Worm (Caenorhabditis elegans) whole organism, young adult: ENCODE measurements around the gene Y57A10B.6.

Experiments
- B0336.3 ChIP-seq: fragments of 200-800 bp; sonication (Bioruptor generic); IDR thresholded peaks from 2 replicates; pipeline ENCODE4 v1.3.6; 2022; ENCODE audit warnings: missing genetic modification characterization, missing compliant biosample characterization
- C06A6.2 ChIP-seq: fragments of 200-800 bp; sonication (Bioruptor generic); conservative IDR thresholded peaks from 2 replicates; pipeline ENCODE4 v1.3.6; 2022; ENCODE audit warnings: missing genetic modification characterization, missing compliant biosample characterization
- D2030.7 ChIP-seq: fragments of 200-800 bp; sonication (Bioruptor generic); IDR thresholded peaks from 2 replicates; pipeline ENCODE4 v1.3.6; 2022; ENCODE audit warnings: missing genetic modification reagents, missing genetic modification characterization, missing compliant biosample characterization
- F10E7.11 ChIP-seq: sonication (generic microtip); optimal IDR thresholded peaks from 2 replicates; lab custom pipeline; 2017; ENCODE audit warnings: mild to moderate bottlenecking, missing genetic modification characterization, moderate library complexity, missing compliant biosample characterization
- F23B12.7 ChIP-seq: sonication (generic microtip); optimal IDR thresholded peaks from 2 replicates; lab custom pipeline; 2017; ENCODE audit warnings: missing genetic modification characterization, mild to moderate bottlenecking, missing compliant biosample characterization, antibody characterized with exemption, moderate library complexity; ENCODE audit not compliant: insufficient read depth
- F49E8.2 ChIP-seq: sonication (generic microtip); optimal IDR thresholded peaks from 3 replicates; lab custom pipeline; 2017; ENCODE audit warnings: missing genetic modification characterization, mild to moderate bottlenecking, missing compliant biosample characterization, antibody characterized with exemption, moderate library complexity; ENCODE audit not compliant: insufficient read depth
- T26A5.8 ChIP-seq: sonication (generic microtip); optimal IDR thresholded peaks from 2 replicates; lab custom pipeline; 2016; ENCODE audit warnings: missing genetic modification characterization, missing compliant biosample characterization
- Y79H2A.3 ChIP-seq: fragments of 200-800 bp; sonication (Bioruptor generic); conservative IDR thresholded peaks from 2 replicates; pipeline ENCODE4 v1.3.6; 2022; ENCODE audit warnings: missing genetic modification reagents, missing genetic modification characterization, missing compliant biosample characterization
- akir-1 ChIP-seq: fragments of 200-800 bp; sonication (Bioruptor generic); optimal IDR thresholded peaks from 2 replicates; lab custom pipeline; 2018; ENCODE audit warnings: mild to moderate bottlenecking, missing genetic modification characterization, moderate library complexity, missing compliant biosample characterization
- attf-6 ChIP-seq: fragments of 200-800 bp; sonication (Bioruptor generic); IDR thresholded peaks from 2 replicates; pipeline ENCODE4 v1.3.6; 2022; ENCODE audit warnings: missing genetic modification reagents, missing genetic modification characterization, missing compliant biosample characterization
- cebp-1 ChIP-seq, 2 experiments: fragments of 200-800 bp in 1 of 2; sonication (Bioruptor generic) in 1 of 2; sonication (generic microtip) in 1 of 2; IDR thresholded peaks in 1 of 2; optimal IDR thresholded peaks in 1 of 2; 2 replicates each; pipeline versions ENCODE4 v1.3.6 to Lab custom; 2017 to 2022; ENCODE audit warnings: missing compliant biosample characterization in 2 of 2, missing genetic modification characterization in 2 of 2, mild to moderate bottlenecking in 1 of 2, missing genetic modification reagents in 1 of 2, moderate library complexity in 1 of 2
- ceh-40 ChIP-seq: fragments of 200-800 bp; sonication (Bioruptor generic); IDR thresholded peaks from 2 replicates; pipeline ENCODE4 v1.3.6; 2022; ENCODE audit warnings: missing genetic modification characterization, missing compliant biosample characterization
- ceh-58 ChIP-seq: fragments of 200-800 bp; sonication (Bioruptor generic); IDR thresholded peaks from 2 replicates; pipeline ENCODE4 v1.3.6; 2022; ENCODE audit warnings: missing genetic modification characterization, missing compliant biosample characterization
- dpff-1 ChIP-seq: sonication (generic microtip); optimal IDR thresholded peaks from 2 replicates; lab custom pipeline; 2017; ENCODE audit warnings: mild to moderate bottlenecking, missing genetic modification characterization, missing compliant biosample characterization
- egrh-3 ChIP-seq: fragments of 200-800 bp; sonication (Bioruptor generic); IDR thresholded peaks from 2 replicates; pipeline ENCODE4 v1.3.6; 2022; ENCODE audit warnings: missing genetic modification reagents, missing genetic modification characterization, missing compliant biosample characterization
- gei-17 ChIP-seq: fragments of 200-800 bp; sonication (Bioruptor generic); optimal IDR thresholded peaks from 2 replicates; lab custom pipeline; 2018; ENCODE audit warnings: mild to moderate bottlenecking, missing genetic modification characterization, missing compliant biosample characterization
- hmg-1.2 ChIP-seq: fragments of 200-800 bp; sonication (Bioruptor generic); IDR thresholded peaks from 2 replicates; pipeline ENCODE4 v1.3.6; 2022; ENCODE audit warnings: missing genetic modification reagents, missing genetic modification characterization, missing compliant biosample characterization
- hsf-1 ChIP-seq: fragments of 200-800 bp; sonication (Bioruptor generic); IDR thresholded peaks from 2 replicates; pipeline ENCODE4 v1.3.6; 2022; ENCODE audit warnings: missing genetic modification reagents, missing genetic modification characterization, missing compliant biosample characterization
- let-607 ChIP-seq, 2 experiments: fragments of 200-800 bp in 1 of 2; sonication (Bioruptor generic) in 1 of 2; sonication (generic microtip) in 1 of 2; optimal IDR thresholded peaks; 2 replicates each; lab custom pipeline; 2016 to 2018; ENCODE audit warnings: mild to moderate bottlenecking in 2 of 2, missing compliant biosample characterization in 2 of 2, missing genetic modification characterization in 2 of 2, moderate library complexity in 2 of 2, missing genotype in 1 of 2
- lin-54 ChIP-seq: fragments of 200-800 bp; sonication (Bioruptor generic); optimal IDR thresholded peaks from 2 replicates; lab custom pipeline; 2018; ENCODE audit warnings: mild to moderate bottlenecking, missing genetic modification characterization, missing compliant biosample characterization
- lsl-1 ChIP-seq: fragments of 200-800 bp; sonication (Bioruptor generic); optimal IDR thresholded peaks from 2 replicates; lab custom pipeline; 2018; ENCODE audit warnings: mild to moderate bottlenecking, missing genetic modification characterization, moderate library complexity, missing compliant biosample characterization
- madf-6 ChIP-seq: fragments of 200-800 bp; sonication (Bioruptor generic); IDR thresholded peaks from 2 replicates; pipeline ENCODE4 v1.3.6; 2022; ENCODE audit warnings: missing genetic modification reagents, missing genetic modification characterization, missing compliant biosample characterization
- mcd-1 ChIP-seq: fragments of 200-800 bp; sonication (Bioruptor generic); IDR thresholded peaks from 2 replicates; pipeline ENCODE4 v1.3.6; 2022; ENCODE audit warnings: missing genetic modification reagents, missing genetic modification characterization, missing compliant biosample characterization
- mel-28 ChIP-seq: sonication (generic microtip); optimal IDR thresholded peaks from 2 replicates; lab custom pipeline; 2016; ENCODE audit warnings: borderline replicate concordance, mild to moderate bottlenecking, missing genetic modification characterization, missing compliant biosample characterization
- nfya-1 ChIP-seq: sonication (generic microtip); optimal IDR thresholded peaks from 2 replicates; lab custom pipeline; 2017; ENCODE audit warnings: antibody characterized with exemption, missing compliant biosample characterization, missing genetic modification characterization, borderline replicate concordance; ENCODE audit not compliant: insufficient read depth
- nfya-2 ChIP-seq: fragments of 200-800 bp; sonication (Bioruptor generic); IDR thresholded peaks from 2 replicates; pipeline ENCODE4 v1.3.6; 2022; ENCODE audit warnings: missing genetic modification reagents, missing genetic modification characterization, missing compliant biosample characterization
- nhr-179 ChIP-seq: sonication (generic microtip); optimal IDR thresholded peaks from 2 replicates; lab custom pipeline; 2016; ENCODE audit warnings: mild to moderate bottlenecking, missing genetic modification characterization, missing compliant biosample characterization
- pbrm-1 ChIP-seq: fragments of 200-800 bp; sonication (Bioruptor generic); IDR thresholded peaks from 2 replicates; pipeline ENCODE4 v1.3.6; 2022; ENCODE audit warnings: missing genetic modification reagents, missing genetic modification characterization, missing compliant biosample characterization
- sdz-38 ChIP-seq: sonication (generic microtip); optimal IDR thresholded peaks from 2 replicates; lab custom pipeline; 2016; ENCODE audit warnings: missing genotype, missing genetic modification characterization, missing compliant biosample characterization
- snpc-1.1 ChIP-seq: sonication (generic microtip); optimal IDR thresholded peaks from 2 replicates; lab custom pipeline; 2017; ENCODE audit warnings: missing genetic modification characterization, mild to moderate bottlenecking, missing compliant biosample characterization, antibody characterized with exemption, moderate library complexity, missing genotype, missing genetic modification reagents; ENCODE audit not compliant: insufficient read depth
- snpc-4 ChIP-seq, 5 experiments: fragments of 150-350 bp in 1 of 5; sonication (generic microtip) in 4 of 5; optimal IDR thresholded peaks; 2 replicates each; lab custom pipeline; 2014 to 2018; ENCODE audit warnings: missing genetic modification characterization in 5 of 5, missing biosample characterization in 3 of 5, antibody characterized with exemption in 2 of 5, mild to moderate bottlenecking in 2 of 5, missing compliant biosample characterization in 2 of 5, missing genotype in 2 of 5, moderate library complexity in 2 of 5, missing genetic modification reagents in 1 of 5
- somi-1 ChIP-seq: fragments of 200-800 bp; sonication (Bioruptor generic); optimal IDR thresholded peaks from 2 replicates; lab custom pipeline; 2018; ENCODE audit warnings: mild to moderate bottlenecking, missing genetic modification characterization, missing compliant biosample characterization
- sptf-2 ChIP-seq: fragments of 200-800 bp; sonication (Bioruptor generic); optimal IDR thresholded peaks from 2 replicates; lab custom pipeline; 2018; ENCODE audit warnings: mild to moderate bottlenecking, missing genetic modification characterization, missing compliant biosample characterization
- zfh-2 ChIP-seq: fragments of 200-800 bp; sonication (Bioruptor generic); conservative IDR thresholded peaks from 2 replicates; pipeline ENCODE4 v1.3.6; 2022; ENCODE audit warnings: missing genetic modification reagents, missing genetic modification characterization, missing compliant biosample characterization
- ztf-18 ChIP-seq: sonication (generic microtip); optimal IDR thresholded peaks from 2 replicates; lab custom pipeline; 2016; ENCODE audit warnings: missing genotype, mild to moderate bottlenecking, missing genetic modification characterization, missing compliant biosample characterization
- ztf-25 ChIP-seq: fragments of 200-800 bp; sonication (Bioruptor generic); IDR thresholded peaks from 2 replicates; pipeline ENCODE4 v1.3.6; 2022; ENCODE audit warnings: missing genetic modification reagents, missing genetic modification characterization, missing compliant biosample characterization
- ztf-28 ChIP-seq: fragments of 200-800 bp; sonication (Bioruptor generic); IDR thresholded peaks from 2 replicates; pipeline ENCODE4 v1.3.6; 2022; ENCODE audit warnings: missing genetic modification reagents, missing genetic modification characterization, missing compliant biosample characterization
- ztf-6 ChIP-seq: fragments of 200-800 bp; sonication (Bioruptor generic); IDR thresholded peaks from 2 replicates; pipeline ENCODE4 v1.3.6; 2022; ENCODE audit warnings: missing genetic modification reagents, missing genetic modification characterization, missing compliant biosample characterization

Y57A10B.6 gene

ce11 chrII:12362262-12362661 is 27.6 kb upstream of the Y57A10B.6 start (continued):
- TF ChIP-seq nfya-1 (tag; lab: Kevin White, UChicago) (no peak), ceh-58 (GFP tag; lab: Robert Waterston, UW) (no peak), sdz-38 (tag; lab: Kevin White, UChicago) (no peak), D2030.7 (GFP tag; lab: Robert Waterston, UW) (peak; percentile 67)

DNA sequence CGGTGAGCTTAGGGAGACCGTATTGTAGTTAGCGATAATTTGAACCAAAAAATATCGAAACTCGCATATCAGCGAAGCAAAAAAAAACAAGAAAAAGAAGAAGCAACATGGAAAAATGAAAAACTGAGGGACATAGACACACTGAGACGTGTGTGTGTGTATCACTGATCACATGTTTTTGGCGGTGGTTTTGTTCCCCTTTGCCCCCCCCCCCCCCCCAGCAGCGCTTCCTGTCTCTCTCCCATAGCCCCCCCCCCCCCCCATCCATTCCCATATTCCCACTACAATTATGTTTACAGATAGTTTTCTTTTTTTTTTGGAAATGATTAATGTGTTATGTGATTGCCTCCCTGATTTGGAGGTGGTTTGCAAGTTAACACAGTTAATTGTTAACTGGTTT is 20.7 kb upstream of the Y57A10B.6 start:
- TF ChIP-seq ztf-28 (GFP tag; lab: Robert Waterston, UW) = no peak
- no peak for TF ChIP-seq cebp-1 (GFP tag; IDR thresholded peaks at IDR 0.05; lab: Robert Waterston, UW)
- TF ChIP-seq cebp-1 (tag; optimal IDR thresholded peaks at IDR 0.05; lab: Kevin White, UChicago) = peak; percentile 9
- peak; percentile 55; the same call in 1 of the 2 replicates for TF ChIP-seq egrh-3 (GFP tag; lab: Robert Waterston, UW)
- TF ChIP-seq attf-6 (GFP tag; lab: Robert Waterston, UW) = no peak
- TF ChIP-seq zfh-2 = peak; percentile 94

- no peak for TF ChIP-seq C06A6.2 (GFP tag; lab: Robert Waterston, UW)
- TF ChIP-seq F49E8.2 (tag; lab: Kevin White, UChicago) = no peak
- TF ChIP-seq let-607 (tag; optimal IDR thresholded peaks at IDR 0.05; lab: Kevin White, UChicago) = no peak
- TF ChIP-seq mel-28 (tag; lab: Kevin White, UChicago) = no peak
- TF ChIP-seq somi-1 (GFP tag; lab: Kevin White, UChicago) = no peak
- TF ChIP-seq madf-6 (GFP tag; lab: Robert Waterston, UW) = no peak
- no peak for TF ChIP-seq akir-1 (GFP tag; lab: Kevin White, UChicago)
- TF ChIP-seq lin-54 = no peak
- no peak for TF ChIP-seq snpc-1.1 (tag; lab: Kevin White, UChicago)
- no peak for TF ChIP-seq ztf-6 (GFP tag; lab: Robert Waterston, UW)
- TF ChIP-seq hmg-1.2 = no peak
- TF ChIP-seq F10E7.11 (tag; lab: Kevin White, UChicago) = no peak
- no peak for TF ChIP-seq lsl-1 (GFP tag; lab: Kevin White, UChicago)
- TF ChIP-seq ztf-18 (tag; lab: Kevin White, UChicago) = no peak
- no peak for TF ChIP-seq ztf-28 (GFP tag; lab: Robert Waterston, UW)
- TF ChIP-seq snpc-4 (GFP tag; optimal IDR thresholded peaks at IDR 0.05; lab: Kevin White, UChicago) = no peak
- TF ChIP-seq snpc-4 (tag; optimal IDR thresholded peaks at IDR 0.05; lab: Kevin White, UChicago) = no peak
- no peak for TF ChIP-seq zfh-2
These were observed 16.0 kb upstream of the Y57A10B.6 start for ce11 chrII:12373921-12374320.

DNA sequence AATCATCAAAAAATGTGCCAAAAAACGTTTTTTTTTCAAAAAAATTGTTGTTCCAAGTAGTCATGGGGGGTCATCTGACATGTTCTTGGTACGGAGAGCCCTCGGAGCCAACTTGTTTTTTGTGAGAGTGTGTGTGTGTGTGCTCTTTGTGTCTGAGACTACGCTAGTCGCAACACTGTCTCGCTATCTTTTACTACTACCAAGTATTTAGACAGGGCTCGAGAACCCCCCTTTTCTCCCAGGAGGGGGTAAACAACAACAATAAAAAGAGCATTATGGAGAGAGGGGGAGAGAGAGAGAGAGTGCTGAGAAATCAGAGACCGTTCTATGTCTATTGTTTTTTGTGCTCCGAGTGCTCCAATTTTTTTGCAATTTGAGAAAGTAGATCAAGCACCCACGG is 11.1 kb upstream of the Y57A10B.6 start:
- TF ChIP-seq ceh-40 = no peak

DNA sequence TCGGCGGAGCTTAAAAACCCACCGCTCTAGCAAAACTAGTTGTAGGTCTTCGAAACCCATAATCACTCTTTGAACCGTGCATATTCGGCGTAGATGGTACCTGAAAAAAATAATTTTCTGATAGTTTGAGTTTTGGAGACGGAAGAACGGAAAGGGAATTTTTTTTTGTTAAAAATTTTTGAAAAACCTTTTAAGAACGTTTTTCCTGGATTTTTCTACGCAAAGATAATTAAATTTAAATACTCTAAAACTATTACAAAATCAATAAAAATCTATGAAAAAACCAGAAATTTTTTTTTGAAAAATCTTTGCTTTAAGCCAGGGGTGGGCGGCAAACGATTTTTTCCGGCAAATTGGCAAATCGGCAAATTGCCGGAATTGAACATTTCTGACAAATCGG is 10.5 kb upstream of the Y57A10B.6 start, which contains the start of gene marc-5:
TSS of gene marc-5 (minus strand) at position 101 of the 400 bp plus-strand sequence.
- TF ChIP-seq nhr-179 (tag; lab: Kevin White, UChicago) (no peak), ceh-58 (GFP tag; lab: Robert Waterston, UW) (no peak), hsf-1 (no peak), gei-17 (GFP tag; lab: Kevin White, UChicago) (no peak), pbrm-1 (GFP tag; lab: Robert Waterston, UW) (no peak), zfh-2 (no peak), ztf-25 (GFP tag; lab: Robert Waterston, UW) (no peak), B0336.3 (GFP tag; lab: Robert Waterston, UW) (no peak), sptf-2 (no peak), F23B12.7 (tag; lab: Kevin White, UChicago) (no peak), dpff-1 (tag; lab: Kevin White, UChicago) (no peak), Y79H2A.3 (GFP tag; lab: Robert Waterston, UW) (no peak), T26A5.8 (no peak), mcd-1 (GFP tag; lab: Robert Waterston, UW) (no peak), nfya-2 (GFP tag; lab: Robert Waterston, UW) (no peak)
